Worm (Caenorhabditis elegans) whole organism, L1 larva: ENCODE measurements around the gene K02A2.1.

Experiments
- alr-1 ChIP-seq: fragments of 200-800 bp; sonication (Bioruptor generic); optimal IDR thresholded peaks from 2 replicates; lab custom pipeline; 2018; ENCODE audit warnings: borderline replicate concordance, mild to moderate bottlenecking, missing genetic modification characterization, missing compliant biosample characterization
- ceh-63 ChIP-seq: fragments of 200-800 bp; sonication (Bioruptor generic); optimal IDR thresholded peaks from 2 replicates; lab custom pipeline; 2018; ENCODE audit warnings: mild to moderate bottlenecking, missing genetic modification characterization, missing compliant biosample characterization
- ets-5 ChIP-seq: fragments of 200-800 bp; sonication (Bioruptor generic); IDR thresholded peaks from 2 replicates; pipeline ENCODE4 v1.3.6; 2022; ENCODE audit warnings: missing genetic modification characterization, missing compliant biosample characterization
- hlh-17 ChIP-seq: fragments of 200-800 bp; sonication (Bioruptor generic); optimal IDR thresholded peaks from 2 replicates; lab custom pipeline; 2018; ENCODE audit warnings: missing genetic modification characterization, mild to moderate bottlenecking, missing compliant biosample characterization, moderate library complexity, borderline replicate concordance
- hpl-2 ChIP-seq: fragments of 150-350 bp; optimal IDR thresholded peaks from 2 replicates; lab custom pipeline; 2014; ENCODE audit warnings: missing biosample characterization, missing genetic modification reagents, missing genetic modification characterization
- lir-3 ChIP-seq: sonication (generic microtip); optimal IDR thresholded peaks from 2 replicates; lab custom pipeline; 2016; ENCODE audit warnings: mild to moderate bottlenecking, missing genetic modification characterization, moderate library complexity, missing compliant biosample characterization; ENCODE audit not compliant: poor library complexity
- mep-1 ChIP-seq: fragments of 150-350 bp; optimal IDR thresholded peaks from 2 replicates; lab custom pipeline; 2014; ENCODE audit warnings: missing biosample characterization, missing genetic modification characterization
- nhr-11 ChIP-seq: fragments of 150-350 bp; optimal IDR thresholded peaks from 2 replicates; lab custom pipeline; 2014; ENCODE audit warnings: missing biosample characterization, missing genetic modification characterization
- nhr-28 ChIP-seq: fragments of 150-350 bp; optimal IDR thresholded peaks from 2 replicates; lab custom pipeline; 2014; ENCODE audit warnings: missing biosample characterization, missing genetic modification characterization
- nhr-71 ChIP-seq: sonication (generic microtip); optimal IDR thresholded peaks from 2 replicates; lab custom pipeline; 2016; ENCODE audit warnings: mild to moderate bottlenecking, missing genetic modification characterization, moderate library complexity, missing compliant biosample characterization
- ztf-11 ChIP-seq, 2 experiments: sonication (generic microtip); optimal IDR thresholded peaks; 2 replicates each; lab custom pipeline; 2016 to 2017; ENCODE audit warnings: missing genetic modification characterization in 2 of 2, missing biosample characterization in 1 of 2, missing compliant biosample characterization in 1 of 2

ce11 chrII:7396081-7396480 is 39.0 kb upstream of the K02A2.1 start:
- TF ChIP-seq alr-1 (tag; lab: Kevin White, UChicago): no peak
- no peak for TF ChIP-seq nhr-11
- no peak for TF ChIP-seq ztf-11 (tag; optimal IDR thresholded peaks at IDR 0.05; lab: Kevin White, UChicago)
- no peak for TF ChIP-seq hlh-17 (GFP tag; lab: Kevin White, UChicago)
- no peak for TF ChIP-seq hpl-2 (GFP tag; lab: Kevin White, UChicago)
- no peak for TF ChIP-seq mep-1 (tag; lab: Kevin White, UChicago)
- no peak for TF ChIP-seq nhr-71 (tag; lab: Kevin White, UChicago)
- TF ChIP-seq lir-3: no peak
- no peak for TF ChIP-seq ets-5 (GFP tag; lab: Robert Waterston, UW)
- no peak for TF ChIP-seq ceh-63 (GFP tag; lab: Kevin White, UChicago)
- no peak for TF ChIP-seq nhr-28
